Fruit fly (Drosophila melanogaster) whole organism, prepupa: ENCODE data around the gene Smvt.

Experiments
- Blimp-1 ChIP-seq: fragments of 200-800 bp; sonication (Bioruptor generic); optimal IDR thresholded peaks from 3 replicates; lab custom pipeline; 2017; ENCODE audit warnings: missing biosample characterization, missing genetic modification characterization, mild to moderate bottlenecking, moderate library complexity, missing genetic modification reagents
- CG10631 ChIP-seq: fragments of 200-800 bp; sonication (Bioruptor generic); optimal IDR thresholded peaks from 2 replicates; lab custom pipeline; 2016; ENCODE audit warnings: missing biosample characterization, missing genetic modification characterization
- CG11294 ChIP-seq: fragments of 200-800 bp; sonication (Bioruptor generic); IDR thresholded peaks from 2 replicates; pipeline ENCODE4 v1.3.6; 2022; ENCODE audit warnings: missing biosample characterization, missing genetic modification characterization
- CG11762 ChIP-seq: fragments of 200-800 bp; sonication (Bioruptor generic); optimal IDR thresholded peaks from 3 replicates; lab custom pipeline; 2016; ENCODE audit warnings: missing biosample characterization, missing genetic modification characterization; ENCODE audit not compliant: insufficient read depth
- CG11902 ChIP-seq: fragments of 200-800 bp; sonication (Bioruptor generic); optimal IDR thresholded peaks from 3 replicates; lab custom pipeline; 2016; ENCODE audit warnings: missing biosample characterization, missing genetic modification characterization
- CG15336 ChIP-seq: fragments of 200-800 bp; sonication (Bioruptor generic); IDR thresholded peaks from 2 replicates; pipeline ENCODE4 v1.3.6; 2022; ENCODE audit warnings: missing biosample characterization, missing genetic modification characterization
- CG1621 ChIP-seq: fragments of 200-800 bp; sonication (Bioruptor generic); optimal IDR thresholded peaks from 3 replicates; lab custom pipeline; 2018; ENCODE audit warnings: missing biosample characterization, mild to moderate bottlenecking, missing genetic modification characterization
- CG16779 ChIP-seq: fragments of 200-800 bp; sonication (Bioruptor generic); optimal IDR thresholded peaks from 3 replicates; lab custom pipeline; 2017; ENCODE audit warnings: missing biosample characterization, mild to moderate bottlenecking, missing genetic modification characterization
- CG3032 ChIP-seq: fragments of 200-800 bp; optimal IDR thresholded peaks from 2 replicates; lab custom pipeline; 2019; ENCODE audit warnings: missing biosample characterization, mild to moderate bottlenecking, missing genetic modification characterization, moderate library complexity
- CG31627 ChIP-seq: fragments of 200-800 bp; sonication (Bioruptor generic); optimal IDR thresholded peaks from 3 replicates; lab custom pipeline; 2016; ENCODE audit warnings: missing biosample characterization, missing genetic modification characterization
- CG32006 ChIP-seq: fragments of 200-800 bp; sonication (Bioruptor generic); optimal IDR thresholded peaks from 3 replicates; lab custom pipeline; 2017; ENCODE audit warnings: missing biosample characterization, mild to moderate bottlenecking, missing genetic modification characterization
- CG3919 ChIP-seq: fragments of 200-800 bp; sonication (Bioruptor generic); optimal IDR thresholded peaks from 3 replicates; lab custom pipeline; 2016; ENCODE audit warnings: missing biosample characterization, missing genetic modification characterization
- CG4318 ChIP-seq: fragments of 200-800 bp; sonication (Bioruptor generic); optimal IDR thresholded peaks from 3 replicates; lab custom pipeline; 2017; ENCODE audit warnings: missing biosample characterization, mild to moderate bottlenecking, missing genetic modification characterization
- CG6163 ChIP-seq: fragments of 200-800 bp; sonication (Bioruptor generic); IDR thresholded peaks from 3 replicates; pipeline ENCODE4 v1.3.6; 2022; ENCODE audit warnings: missing biosample characterization, missing genetic modification characterization
- CG6276 ChIP-seq: fragments of 200-800 bp; sonication (Bioruptor generic); optimal IDR thresholded peaks from 2 replicates; lab custom pipeline; 2017; ENCODE audit warnings: missing biosample characterization, mild to moderate bottlenecking, missing genetic modification characterization
- CG6792 ChIP-seq: fragments of 200-800 bp; sonication (Bioruptor generic); optimal IDR thresholded peaks from 3 replicates; lab custom pipeline; 2016; ENCODE audit warnings: missing biosample characterization, missing genetic modification characterization
- CG6808 ChIP-seq: fragments of 200-800 bp; sonication (Bioruptor generic); optimal IDR thresholded peaks from 3 replicates; lab custom pipeline; 2017; ENCODE audit warnings: missing biosample characterization, missing genetic modification characterization, mild to moderate bottlenecking, moderate library complexity, missing genetic modification reagents
- CG6854 ChIP-seq: fragments of 200-800 bp; sonication (Bioruptor generic); optimal IDR thresholded peaks from 2 replicates; lab custom pipeline; 2017; ENCODE audit warnings: missing biosample characterization, mild to moderate bottlenecking, missing genetic modification characterization
- CG7368 ChIP-seq: fragments of 200-800 bp; sonication (Bioruptor generic); optimal IDR thresholded peaks from 3 replicates; lab custom pipeline; 2016; ENCODE audit warnings: missing biosample characterization, missing genetic modification characterization
- CG8119 ChIP-seq: fragments of 200-800 bp; sonication (Bioruptor generic); IDR thresholded peaks from 3 replicates; pipeline ENCODE4 v1.3.6; 2022; ENCODE audit warnings: missing biosample characterization, missing genetic modification characterization
- CG8319 ChIP-seq: fragments of 200-800 bp; sonication (Bioruptor generic); optimal IDR thresholded peaks from 3 replicates; lab custom pipeline; 2016; ENCODE audit warnings: missing biosample characterization, missing genetic modification characterization
- CG8632 ChIP-seq: fragments of 200-800 bp; sonication (Bioruptor generic); optimal IDR thresholded peaks from 3 replicates; lab custom pipeline; 2016; ENCODE audit warnings: missing biosample characterization, missing genetic modification characterization
- CG9139 ChIP-seq: fragments of 200-800 bp; sonication (Bioruptor generic); optimal IDR thresholded peaks from 3 replicates; lab custom pipeline; 2017; ENCODE audit warnings: missing biosample characterization, mild to moderate bottlenecking, missing genetic modification characterization
- Eip75B ChIP-seq: fragments of 200-800 bp; sonication (Bioruptor generic); optimal IDR thresholded peaks from 3 replicates; lab custom pipeline; 2016; ENCODE audit warnings: missing biosample characterization, missing genetic modification characterization
- Eip78C ChIP-seq: fragments of 200-800 bp; sonication (Bioruptor generic); peaks from one replicate; lab custom pipeline; 2016; ENCODE audit warnings: missing biosample characterization, missing genetic modification characterization
- Eip93F ChIP-seq: fragments of 200-800 bp; sonication (Bioruptor generic); optimal IDR thresholded peaks from 2 replicates; lab custom pipeline; 2016; ENCODE audit warnings: missing biosample characterization, mild to moderate bottlenecking, missing genetic modification characterization
- Ets21C ChIP-seq: fragments of 200-800 bp; sonication (Bioruptor generic); optimal IDR thresholded peaks from 3 replicates; lab custom pipeline; 2016; ENCODE audit warnings: missing biosample characterization, missing genetic modification characterization
- Ets96B ChIP-seq: fragments of 200-800 bp; optimal IDR thresholded peaks from 2 replicates; lab custom pipeline; 2019; ENCODE audit warnings: missing biosample characterization, mild to moderate bottlenecking, missing genetic modification characterization, moderate library complexity
- Gug ChIP-seq: fragments of 200-800 bp; sonication (Bioruptor generic); IDR thresholded peaks from 2 replicates; pipeline ENCODE4 v1.3.6; 2022; ENCODE audit warnings: missing biosample characterization, missing genetic modification characterization
- Hr38 ChIP-seq: sonication (Bioruptor generic); optimal IDR thresholded peaks from 2 replicates; lab custom pipeline; 2016; ENCODE audit warnings: missing biosample characterization, missing genetic modification characterization
- Hr39 ChIP-seq: fragments of 200-800 bp; sonication (Bioruptor generic); optimal IDR thresholded peaks from 2 replicates; lab custom pipeline; 2016; ENCODE audit warnings: missing biosample characterization, missing genetic modification characterization
- Hr4 ChIP-seq: fragments of 200-800 bp; sonication (Bioruptor generic); optimal IDR thresholded peaks from 3 replicates; lab custom pipeline; 2016; ENCODE audit warnings: missing biosample characterization, missing genetic modification characterization
- OdsH ChIP-seq: fragments of 200-800 bp; sonication (Bioruptor generic); optimal IDR thresholded peaks from 3 replicates; lab custom pipeline; 2016; ENCODE audit warnings: missing biosample characterization, missing genetic modification characterization
- Smox ChIP-seq: fragments of 200-800 bp; sonication (Bioruptor generic); optimal IDR thresholded peaks from 3 replicates; lab custom pipeline; 2016; ENCODE audit warnings: missing biosample characterization, missing genetic modification characterization
- Sox14 ChIP-seq: fragments of 200-800 bp; sonication (Bioruptor generic); optimal IDR thresholded peaks from 3 replicates; lab custom pipeline; 2016; ENCODE audit warnings: missing biosample characterization, missing genetic modification characterization
- Sox15 ChIP-seq: fragments of 200-800 bp; sonication (Bioruptor generic); optimal IDR thresholded peaks from 3 replicates; lab custom pipeline; 2016; ENCODE audit warnings: missing biosample characterization, missing genetic modification characterization
- acj6 ChIP-seq: fragments of 200-800 bp; sonication (Bioruptor generic); optimal IDR thresholded peaks from 3 replicates; lab custom pipeline; 2016; ENCODE audit warnings: missing biosample characterization, missing genetic modification characterization
- dac ChIP-seq: fragments of 200-800 bp; sonication (Bioruptor generic); optimal IDR thresholded peaks from 2 replicates; lab custom pipeline; 2017; ENCODE audit warnings: missing biosample characterization, mild to moderate bottlenecking, missing genetic modification characterization
- eg ChIP-seq: fragments of 200-800 bp; sonication (Bioruptor generic); IDR thresholded peaks from 3 replicates; pipeline ENCODE4 v1.3.6; 2022; ENCODE audit warnings: missing biosample characterization, missing genetic modification characterization
- esn ChIP-seq: fragments of 200-800 bp; sonication (Bioruptor generic); optimal IDR thresholded peaks from 2 replicates; lab custom pipeline; 2016; ENCODE audit warnings: missing biosample characterization, mild to moderate bottlenecking, missing genetic modification characterization, moderate library complexity
- fd59A ChIP-seq: fragments of 200-800 bp; sonication (Bioruptor generic); optimal IDR thresholded peaks from 2 replicates; lab custom pipeline; 2017; ENCODE audit warnings: missing biosample characterization, mild to moderate bottlenecking, missing genetic modification characterization, missing genetic modification reagents
- fd85E ChIP-seq: fragments of 200-800 bp; sonication (Bioruptor generic); optimal IDR thresholded peaks from 3 replicates; lab custom pipeline; 2016; ENCODE audit warnings: missing biosample characterization, missing genetic modification characterization
- net ChIP-seq: fragments of 200-800 bp; sonication (Bioruptor generic); optimal IDR thresholded peaks from 3 replicates; lab custom pipeline; 2016; ENCODE audit warnings: missing biosample characterization, missing genetic modification characterization
- pdm3 ChIP-seq: fragments of 200-800 bp; sonication (Bioruptor generic); optimal IDR thresholded peaks from 3 replicates; lab custom pipeline; 2016; ENCODE audit warnings: missing biosample characterization, missing genetic modification characterization
- salr ChIP-seq, 2 experiments: fragments of 200-800 bp; sonication (Bioruptor generic); optimal IDR thresholded peaks; 3 replicates each; lab custom pipeline; 2016 to 2018; ENCODE audit warnings: missing biosample characterization in 2 of 2, missing genetic modification characterization in 2 of 2, mild to moderate bottlenecking in 1 of 2
- spab ChIP-seq: fragments of 200-800 bp; sonication (Bioruptor generic); optimal IDR thresholded peaks from 2 replicates; lab custom pipeline; 2017; ENCODE audit warnings: missing biosample characterization, mild to moderate bottlenecking, missing genetic modification characterization, missing genetic modification reagents
- ss ChIP-seq, 2 experiments: fragments of 200-800 bp; sonication (Bioruptor generic); optimal IDR thresholded peaks; 2 replicates in 1 of 2; 3 replicates in 1 of 2; lab custom pipeline; 2017 to 2018; ENCODE audit warnings: mild to moderate bottlenecking in 2 of 2, missing biosample characterization in 2 of 2, missing genetic modification characterization in 2 of 2, moderate library complexity in 1 of 2
- svp ChIP-seq: fragments of 200-800 bp; sonication (Bioruptor generic); peaks from one replicate; lab custom pipeline; 2016; ENCODE audit warnings: missing biosample characterization, missing genetic modification characterization
- topi ChIP-seq: fragments of 200-800 bp; sonication (Bioruptor generic); optimal IDR thresholded peaks from 3 replicates; lab custom pipeline; 2016; ENCODE audit warnings: missing biosample characterization, missing genetic modification characterization
- vri ChIP-seq: fragments of 200-800 bp; sonication (Bioruptor generic); optimal IDR thresholded peaks from 3 replicates; lab custom pipeline; 2016; ENCODE audit warnings: missing biosample characterization, mild to moderate bottlenecking, missing genetic modification characterization

The Smvt gene

DNA sequence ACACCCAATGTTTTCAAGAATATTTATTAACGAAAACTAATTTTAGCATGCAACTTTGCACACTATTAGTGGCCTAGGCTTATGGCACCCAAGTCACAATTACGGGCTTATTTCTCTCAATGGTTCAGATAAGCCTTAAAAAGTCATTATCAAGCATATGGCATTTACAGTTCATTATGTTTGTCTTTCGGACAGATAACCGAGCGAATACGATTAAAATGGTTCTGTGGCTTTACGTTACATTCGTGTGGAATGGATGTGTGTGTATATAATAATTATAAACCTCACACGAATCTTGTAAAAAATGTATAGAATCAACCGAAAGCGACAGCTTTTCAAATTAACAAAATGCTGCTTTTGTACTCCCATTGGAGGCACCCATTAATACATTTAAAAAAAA lies 47.2 kb upstream of the Smvt start:
- TF ChIP-seq Eip78C (GFP tag; lab: Kevin White, UChicago) (peak; percentile 61), svp (GFP tag; lab: Kevin White, UChicago) (peak; percentile 86), dac (GFP tag; lab: Kevin White, UChicago) (no peak)

DNA sequence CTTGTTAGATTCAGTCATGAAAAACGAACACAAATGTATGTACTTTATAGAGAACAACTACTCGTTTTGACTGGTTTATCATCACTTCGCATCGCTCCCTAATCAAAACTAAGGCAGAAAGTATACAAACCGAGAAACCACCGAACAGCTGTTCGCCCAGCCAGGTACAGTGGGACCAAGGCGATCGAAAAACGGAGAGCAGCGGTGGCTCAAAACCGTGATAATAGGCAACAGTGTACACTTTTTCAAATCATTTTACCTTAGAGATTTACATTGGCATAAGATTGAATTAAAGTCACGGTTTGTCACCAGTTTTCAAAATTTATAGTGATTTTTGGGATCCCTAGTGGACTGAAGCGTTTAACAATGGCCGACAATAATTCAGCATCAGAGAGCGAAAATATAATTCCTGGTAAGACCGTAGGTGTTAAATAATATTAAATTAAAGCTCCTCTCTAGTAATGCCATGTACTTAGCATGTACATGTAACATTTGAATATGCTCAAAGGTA lies 43.9 kb upstream of the Smvt start, which contains the start of the genes CG42233 and CG1971:
CG42233 (minus strand) TSS at position 51 of the 511 bp plus-strand sequence.
CG1971 (plus strand) TSS at position 241 of the 511 bp plus-strand sequence.
- no peak for TF ChIP-seq CG9139 (GFP tag; lab: Kevin White, UChicago)
- no peak for TF ChIP-seq Ets21C (GFP tag; lab: Kevin White, UChicago)
- TF ChIP-seq CG11762 (GFP tag; lab: Kevin White, UChicago) = peak; percentile 7
- no peak for TF ChIP-seq CG1621 (tag; lab: Kevin White, UChicago)
- no peak for TF ChIP-seq CG4318 (GFP tag; lab: Kevin White, UChicago)
- TF ChIP-seq OdsH (GFP tag; lab: Kevin White, UChicago) = no peak
- TF ChIP-seq eg = peak; percentile 53; the same call in 2 of the 3 replicates
- TF ChIP-seq CG3032 (tag; lab: Kevin White, UChicago) = no peak
- TF ChIP-seq Hr38 = no peak
- peak; percentile 64 for TF ChIP-seq CG31627 (GFP tag; lab: Kevin White, UChicago)
- no peak for TF ChIP-seq CG11902
- peak; percentile 7 for TF ChIP-seq Sox15 (GFP tag; lab: Kevin White, UChicago)
- TF ChIP-seq CG16779 (tag; lab: Kevin White, UChicago) = peak; percentile 11
- TF ChIP-seq CG6276 (GFP tag; lab: Kevin White, UChicago) = no peak
- TF ChIP-seq Eip93F (GFP tag; lab: Kevin White, UChicago) = no peak
- 0 out of 2 replicates have a peak, but pooled peaks have one; percentile 20 for TF ChIP-seq Gug (GFP tag; lab: Robert Waterston, UW)
- no peak for TF ChIP-seq CG3919 (GFP tag; lab: Kevin White, UChicago)
- peak; percentile 69; the same call in 2 of the 3 replicates for TF ChIP-seq CG6163 (GFP tag; lab: Robert Waterston, UW)
- TF ChIP-seq CG10631 (GFP tag; lab: Kevin White, UChicago) = peak; percentile 58
- peak; percentile 38; the same call in 1 of the 2 replicates for TF ChIP-seq CG15336 (GFP tag; lab: Robert Waterston, UW)
- no peak for TF ChIP-seq Eip78C (GFP tag; lab: Kevin White, UChicago)
- TF ChIP-seq Smox (GFP tag; lab: Kevin White, UChicago) = no peak
- no peak for TF ChIP-seq net
- no peak for TF ChIP-seq Blimp-1 (GFP tag; lab: Kevin White, UChicago)
- no peak for TF ChIP-seq salr (GFP tag; optimal IDR thresholded peaks at IDR 0.05; lab: Kevin White, UChicago)
- no peak for TF ChIP-seq CG11294 (GFP tag; lab: Robert Waterston, UW)
- TF ChIP-seq acj6 (GFP tag; lab: Kevin White, UChicago) = peak; percentile 57
- TF ChIP-seq esn (GFP tag; lab: Kevin White, UChicago) = no peak
- no peak for TF ChIP-seq CG8632
- TF ChIP-seq fd59A (GFP tag; lab: Kevin White, UChicago) = no peak
- no peak for TF ChIP-seq fd85E (GFP tag; lab: Kevin White, UChicago)
- no peak for TF ChIP-seq ss (GFP tag; optimal IDR thresholded peaks at IDR 0.05; lab: Kevin White, UChicago)
- TF ChIP-seq pdm3 (GFP tag; lab: Kevin White, UChicago) = no peak
- TF ChIP-seq Sox14 (GFP tag; lab: Kevin White, UChicago) = no peak
- TF ChIP-seq CG8119 (GFP tag; lab: Robert Waterston, UW) = no peak
- TF ChIP-seq Hr4 (GFP tag; lab: Kevin White, UChicago) = no peak
- no peak for TF ChIP-seq CG6854 (GFP tag; lab: Kevin White, UChicago)
- no peak for TF ChIP-seq Eip75B (GFP tag; lab: Kevin White, UChicago)
- no peak for TF ChIP-seq Hr39
- no peak for TF ChIP-seq CG6808 (GFP tag; lab: Kevin White, UChicago)
- TF ChIP-seq CG32006 = no peak
- no peak for TF ChIP-seq CG6792 (GFP tag; lab: Kevin White, UChicago)
- TF ChIP-seq spab (GFP tag; lab: Kevin White, UChicago) = peak; percentile 16
- no peak for TF ChIP-seq Ets96B (tag; lab: Kevin White, UChicago)
- peak; percentile 27 for TF ChIP-seq CG8319
- TF ChIP-seq CG7368 = no peak
- TF ChIP-seq svp (GFP tag; lab: Kevin White, UChicago) = peak; percentile 84
- no peak for TF ChIP-seq topi (GFP tag; lab: Kevin White, UChicago)
- TF ChIP-seq vri (GFP tag; lab: Kevin White, UChicago) = no peak
